Worm (Caenorhabditis elegans) whole organism, mixed stage, embryonic: Measurements from ENCODE around the gene ugt-11.

Experiments used
- M03D4.4 ChIP-seq: sonication (generic microtip); optimal IDR thresholded peaks from 2 replicates; lab custom pipeline; 2017; ENCODE audit warnings: mild to moderate bottlenecking, missing genetic modification characterization, missing compliant biosample characterization
- bed-3 ChIP-seq: fragments of 200-800 bp; sonication (Bioruptor generic); optimal IDR thresholded peaks from 3 replicates; lab custom pipeline; 2018; ENCODE audit warnings: mild to moderate bottlenecking, missing genetic modification characterization, moderate library complexity, missing compliant biosample characterization
- blmp-1 ChIP-seq: fragments of 150-350 bp; optimal IDR thresholded peaks from 2 replicates; lab custom pipeline; 2014; ENCODE audit warnings: missing biosample characterization, missing genetic modification characterization
- ceh-39 ChIP-seq: fragments of 150-350 bp; optimal IDR thresholded peaks from 2 replicates; lab custom pipeline; 2014; ENCODE audit warnings: missing biosample characterization, missing genetic modification characterization
- ces-1 ChIP-seq: fragments of 150-350 bp; optimal IDR thresholded peaks from 2 replicates; lab custom pipeline; 2014; ENCODE audit warnings: missing biosample characterization, missing genetic modification reagents, missing genetic modification characterization
- cnd-1 ChIP-seq: fragments of 200-800 bp; sonication (Bioruptor generic); optimal IDR thresholded peaks from 2 replicates; lab custom pipeline; 2018; ENCODE audit warnings: mild to moderate bottlenecking, missing genetic modification characterization, missing compliant biosample characterization
- drap-1 ChIP-seq: fragments of 200-800 bp; sonication (Bioruptor generic); optimal IDR thresholded peaks from 3 replicates; lab custom pipeline; 2018; ENCODE audit warnings: mild to moderate bottlenecking, missing genetic modification characterization, missing compliant biosample characterization
- elt-1 ChIP-seq: sonication (generic microtip); optimal IDR thresholded peaks from 2 replicates; lab custom pipeline; 2017; ENCODE audit warnings: missing genetic modification characterization, mild to moderate bottlenecking, missing compliant biosample characterization, antibody characterized with exemption, moderate library complexity, borderline replicate concordance; ENCODE audit not compliant: insufficient read depth
- elt-3 ChIP-seq: fragments of 150-350 bp; optimal IDR thresholded peaks from 2 replicates; lab custom pipeline; 2014; ENCODE audit warnings: missing biosample characterization, missing genetic modification characterization
- flh-1 ChIP-seq: fragments of 200-800 bp; sonication (Bioruptor generic); optimal IDR thresholded peaks from 2 replicates; lab custom pipeline; 2018; ENCODE audit warnings: mild to moderate bottlenecking, missing genetic modification characterization, moderate library complexity, missing compliant biosample characterization
- ham-2 ChIP-seq: fragments of 200-800 bp; sonication (Bioruptor generic); optimal IDR thresholded peaks from 2 replicates; lab custom pipeline; 2018; ENCODE audit warnings: mild to moderate bottlenecking, missing genetic modification characterization, missing compliant biosample characterization
- hlh-1 ChIP-seq: fragments of 150-350 bp; optimal IDR thresholded peaks from 2 replicates; lab custom pipeline; 2014; ENCODE audit warnings: missing biosample characterization, missing genetic modification reagents, missing genetic modification characterization
- lin-13 ChIP-seq: fragments of 150-350 bp; optimal IDR thresholded peaks from 2 replicates; lab custom pipeline; 2014; ENCODE audit warnings: missing biosample characterization, missing genetic modification characterization
- lin-32 ChIP-seq: fragments of 200-800 bp; sonication (Bioruptor generic); optimal IDR thresholded peaks from 2 replicates; lab custom pipeline; 2018; ENCODE audit warnings: mild to moderate bottlenecking, missing genetic modification characterization, missing compliant biosample characterization
- lsy-2 ChIP-seq: fragments of 150-350 bp; optimal IDR thresholded peaks from 2 replicates; lab custom pipeline; 2014; ENCODE audit warnings: missing biosample characterization, missing genetic modification characterization
- mab-5 ChIP-seq: fragments of 150-350 bp; optimal IDR thresholded peaks from 2 replicates; lab custom pipeline; 2014; ENCODE audit warnings: missing biosample characterization, missing genetic modification characterization
- mep-1 ChIP-seq: fragments of 150-350 bp; optimal IDR thresholded peaks from 2 replicates; lab custom pipeline; 2017; ENCODE audit warnings: missing biosample characterization, missing genetic modification reagents, missing genetic modification characterization, inconsistent platforms
- mls-2 ChIP-seq: sonication (generic microtip); optimal IDR thresholded peaks from 2 replicates; lab custom pipeline; 2016; ENCODE audit warnings: mild to moderate bottlenecking, missing genetic modification characterization, moderate library complexity, missing compliant biosample characterization
- nhr-12 ChIP-seq: fragments of 150-350 bp; optimal IDR thresholded peaks from 2 replicates; lab custom pipeline; 2014; ENCODE audit warnings: missing biosample characterization, missing genetic modification characterization
- nhr-2 ChIP-seq: fragments of 150-350 bp; optimal IDR thresholded peaks from 2 replicates; lab custom pipeline; 2014; ENCODE audit warnings: missing biosample characterization, missing genetic modification characterization
- nhr-28 ChIP-seq: fragments of 150-350 bp; optimal IDR thresholded peaks from 2 replicates; lab custom pipeline; 2014; ENCODE audit warnings: missing biosample characterization, missing genetic modification characterization
- nhr-76 ChIP-seq: sonication (generic microtip); optimal IDR thresholded peaks from 2 replicates; lab custom pipeline; 2017; ENCODE audit warnings: missing biosample characterization, missing genetic modification characterization
- pha-4 ChIP-seq: fragments of 150-350 bp; optimal IDR thresholded peaks from 2 replicates; lab custom pipeline; 2018; ENCODE audit warnings: missing biosample characterization, missing genetic modification reagents, missing genetic modification characterization
- sem-2 ChIP-seq: fragments of 200-800 bp; sonication (Bioruptor generic); optimal IDR thresholded peaks from 2 replicates; lab custom pipeline; 2018; ENCODE audit warnings: mild to moderate bottlenecking, missing genetic modification characterization, missing compliant biosample characterization
- snpc-4 ChIP-seq: fragments of 150-350 bp; optimal IDR thresholded peaks from 2 replicates; lab custom pipeline; 2014; ENCODE audit warnings: missing biosample characterization, missing genetic modification characterization
- sptf-1 ChIP-seq: sonication (generic microtip); optimal IDR thresholded peaks from 2 replicates; lab custom pipeline; 2017; ENCODE audit warnings: mild to moderate bottlenecking, missing genetic modification characterization, moderate library complexity, missing compliant biosample characterization
- unc-120 ChIP-seq: sonication (generic microtip); optimal IDR thresholded peaks from 2 replicates; lab custom pipeline; 2017; ENCODE audit warnings: missing genetic modification characterization, missing compliant biosample characterization; ENCODE audit not compliant: poor library complexity, severe bottlenecking
- unc-39 ChIP-seq: fragments of 150-350 bp; optimal IDR thresholded peaks from 2 replicates; lab custom pipeline; 2014; ENCODE audit warnings: missing biosample characterization, missing genetic modification characterization
- unc-62 ChIP-seq: fragments of 150-350 bp; optimal IDR thresholded peaks from 2 replicates; lab custom pipeline; 2014; ENCODE audit warnings: missing biosample characterization, missing genetic modification reagents, missing genetic modification characterization
- zip-8 ChIP-seq: fragments of 150-350 bp; optimal IDR thresholded peaks from 2 replicates; lab custom pipeline; 2014; ENCODE audit warnings: missing biosample characterization, missing genetic modification characterization
- ztf-11 ChIP-seq: fragments of 150-350 bp; optimal IDR thresholded peaks from 2 replicates; lab custom pipeline; 2014; ENCODE audit warnings: missing biosample characterization, missing genetic modification characterization

The ugt-11 gene

ce11 chrV:4913853-4914252 is 19.0 kb upstream of the ugt-11 start:
- TF ChIP-seq ceh-39 (tag; lab: Kevin White, UChicago) (no peak), ces-1 (GFP tag; lab: Kevin White, UChicago) (no peak), nhr-28 (tag; lab: Kevin White, UChicago) (no peak), bed-3 (GFP tag; lab: Kevin White, UChicago) (no peak)

ce11 chrV:4912313-4912712 is 17.4 kb upstream of the ugt-11 start, which contains the start of gene H23N18.5:
Gene H23N18.5 (minus strand): TSS chrV:4912381.
- TF ChIP-seq zip-8 (tag; lab: Kevin White, UChicago) (no peak), elt-1 (tag; lab: Kevin White, UChicago) (peak; percentile 0), ztf-11 (no peak)

DNA sequence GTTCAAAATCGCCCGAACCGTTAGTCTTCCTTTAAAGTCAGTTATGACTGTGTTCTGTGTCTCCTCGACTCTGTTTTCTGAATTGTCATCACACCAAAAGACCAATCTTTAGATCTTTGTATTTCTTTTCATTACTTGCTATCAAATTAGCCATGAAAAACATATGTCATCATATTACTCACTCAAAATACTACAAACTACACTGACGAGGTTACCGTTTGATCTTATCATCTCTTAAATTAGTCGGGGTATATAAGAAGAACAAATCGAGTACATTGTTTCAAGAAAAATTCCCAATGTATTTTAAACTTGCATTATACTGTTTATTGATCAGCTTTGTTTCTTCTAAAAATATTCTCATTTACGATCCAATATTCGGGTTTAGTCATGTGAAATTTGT is 13.7 kb upstream of the ugt-11 start, which contains the start of gene ugt-13:
TSS of gene ugt-13 (plus strand) at position 294 of the 400 bp plus-strand sequence.
- TF ChIP-seq mls-2 (tag; lab: Kevin White, UChicago) (no peak), ceh-39 (tag; lab: Kevin White, UChicago) (no peak), unc-62 (GFP tag; lab: Kevin White, UChicago) (no peak), bed-3 (GFP tag; lab: Kevin White, UChicago) (no peak), nhr-76 (tag; lab: Kevin White, UChicago) (no peak), unc-39 (tag; lab: Kevin White, UChicago) (no peak), sptf-1 (tag; lab: Kevin White, UChicago) (no peak), blmp-1 (no peak), drap-1 (GFP tag; lab: Kevin White, UChicago) (no peak), ham-2 (GFP tag; lab: Kevin White, UChicago) (no peak), unc-120 (no peak), nhr-2 (no peak), lin-13 (tag; lab: Kevin White, UChicago) (no peak), snpc-4 (tag; lab: Kevin White, UChicago) (no peak), pha-4 (no peak)

DNA sequence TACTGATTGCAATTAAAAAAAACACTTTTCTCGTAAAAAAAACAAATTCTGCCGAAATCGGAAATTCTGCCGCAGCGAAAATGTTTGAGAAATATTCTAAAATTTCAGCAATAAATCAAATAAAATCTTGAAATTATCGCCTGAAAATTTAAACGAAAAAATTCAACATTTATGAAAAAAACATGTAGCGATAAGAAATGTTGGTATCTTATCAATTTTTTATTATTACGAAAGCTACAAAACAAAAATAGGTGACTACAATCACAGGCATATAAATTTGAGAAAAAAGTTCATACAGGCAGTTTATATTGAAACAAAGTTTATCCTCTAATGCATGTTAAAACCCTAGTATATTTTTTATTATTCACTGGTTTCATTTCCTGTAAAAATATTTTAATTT is 11.1 kb upstream of the ugt-11 start, which contains the start of gene ugt-14:
TSS of gene ugt-14 (plus strand) at position 301 of the 400 bp plus-strand sequence.
- no peak for TF ChIP-seq sem-2 (GFP tag; lab: Kevin White, UChicago)

- TF ChIP-seq bed-3 (GFP tag; lab: Kevin White, UChicago) (no peak), blmp-1 (no peak), mls-2 (tag; lab: Kevin White, UChicago) (no peak), lin-32 (GFP tag; lab: Kevin White, UChicago) (no peak), flh-1 (GFP tag; lab: Kevin White, UChicago) (no peak), elt-3 (no peak), mab-5 (tag; lab: Kevin White, UChicago) (no peak), drap-1 (GFP tag; lab: Kevin White, UChicago) (no peak)
Measured at ce11 chrV:4903696-4904095, 8.8 kb upstream of the ugt-11 start, which contains the start of gene ugt-8. Gene ugt-8 (plus strand): TSS chrV:4903930.

ce11 chrV:4901074-4901473 is 6.2 kb upstream of the ugt-11 start, which contains the start of gene ugt-67:
Gene ugt-67 (plus strand): TSS chrV:4901374.
- TF ChIP-seq ham-2 (GFP tag; lab: Kevin White, UChicago) = no peak
- no peak for TF ChIP-seq nhr-76 (tag; lab: Kevin White, UChicago)
- no peak for TF ChIP-seq ceh-39 (tag; lab: Kevin White, UChicago)
- no peak for TF ChIP-seq M03D4.4 (tag; lab: Kevin White, UChicago)
- TF ChIP-seq blmp-1 = no peak
- no peak for TF ChIP-seq zip-8 (tag; lab: Kevin White, UChicago)
- no peak for TF ChIP-seq bed-3 (GFP tag; lab: Kevin White, UChicago)
- no peak for TF ChIP-seq lsy-2 (tag; lab: Kevin White, UChicago)
- TF ChIP-seq drap-1 (GFP tag; lab: Kevin White, UChicago) = no peak
- TF ChIP-seq mls-2 (tag; lab: Kevin White, UChicago) = no peak
- TF ChIP-seq unc-120 = no peak
- TF ChIP-seq unc-39 (tag; lab: Kevin White, UChicago) = no peak
- TF ChIP-seq ces-1 (GFP tag; lab: Kevin White, UChicago) = no peak
- TF ChIP-seq nhr-12 = no peak
- no peak for TF ChIP-seq cnd-1 (tag; lab: Kevin White, UChicago)
- TF ChIP-seq hlh-1 (tag; lab: Kevin White, UChicago) = no peak
- no peak for TF ChIP-seq mep-1 (tag; lab: Kevin White, UChicago)
- no peak for TF ChIP-seq elt-1 (tag; lab: Kevin White, UChicago)
